Worm (Caenorhabditis elegans): Measurements from ENCODE around the gene larp-1.

Gene larp-1

DNA sequence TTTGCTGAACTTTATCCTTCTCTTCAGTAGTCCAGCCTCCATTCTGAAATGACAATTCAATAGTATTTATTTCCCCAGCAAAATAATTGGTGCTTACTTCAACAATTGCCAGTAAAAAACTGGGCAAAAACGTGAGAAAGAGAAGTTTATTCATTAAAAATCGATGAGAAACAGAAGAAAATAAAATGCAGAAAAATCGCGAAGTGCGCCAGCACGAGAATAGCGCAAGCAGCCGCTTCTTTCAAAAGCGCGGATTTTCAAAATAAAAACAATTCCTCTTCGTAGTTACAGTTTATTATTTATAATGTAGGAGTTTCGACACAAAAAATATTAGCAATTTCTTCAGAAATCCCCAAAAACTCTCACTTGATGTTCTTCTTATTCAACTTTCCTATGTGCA lies 54.6 kb downstream of the larp-1 start, which contains the start of gene C27F2.9 (continued):
- TF ChIP-seq snpc-1.1 (tag; optimal IDR thresholded peaks at IDR 0.05; ENCODE audit: insufficient read depth) (no peak), aptf-3 (GFP tag; IDR thresholded peaks at IDR 0.05) (no peak), cebp-1 (GFP tag; IDR thresholded peaks at IDR 0.05) (no peak), cebp-1 (tag; optimal IDR thresholded peaks at IDR 0.05) (no peak), ceh-58 (GFP tag; IDR thresholded peaks at IDR 0.05) (no peak), akir-1 (GFP tag; optimal IDR thresholded peaks at IDR 0.05) (no peak), unc-62 (GFP tag; optimal IDR thresholded peaks at IDR 0.05) (no peak), ztf-6 (GFP tag; IDR thresholded peaks at IDR 0.05) (peak; percentile 42; the same call in 1 of the 2 replicates), ztf-28 (GFP tag; IDR thresholded peaks at IDR 0.05) (no peak), egl-18 (GFP tag; IDR thresholded peaks at IDR 0.05) (no peak), him-1 (tag; optimal IDR thresholded peaks at IDR 0.05) (peak; percentile 70), hmg-20 (GFP tag; IDR thresholded peaks at IDR 0.05) (peak; percentile 85), F49E8.2 (tag; optimal IDR thresholded peaks at IDR 0.05; ENCODE audit: insufficient read depth) (no peak), F23B12.7 (tag; optimal IDR thresholded peaks at IDR 0.05; ENCODE audit: insufficient read depth) (peak; percentile 24), xnd-1 (tag; optimal IDR thresholded peaks at IDR 0.05) (peak; percentile 67), madf-8 (GFP tag; conservative IDR thresholded peaks at IDR 0.05) (no peak; the same call in 1 of the 2 replicates), hmg-1.2 (GFP tag; IDR thresholded peaks at IDR 0.05) (peak; percentile 67), nhr-27 (tag; optimal IDR thresholded peaks at IDR 0.05) (no peak), zim-3 (tag; optimal IDR thresholded peaks at IDR 0.05) (no peak), rpc-1 (optimal IDR thresholded peaks at IDR 0.05) (no peak), rpc-1 (tag; optimal IDR thresholded peaks at IDR 0.05) (no peak), F55B11.4 (tag; optimal IDR thresholded peaks at IDR 0.05; ENCODE audit: borderline replicate concordance, insufficient read depth) (no peak), sptf-2 (GFP tag; optimal IDR thresholded peaks at IDR 0.05) (no peak), snpc-1.3 (tag; optimal IDR thresholded peaks at IDR 0.05; ENCODE audit: insufficient read depth) (peak; percentile 54), T26A5.8 (tag; optimal IDR thresholded peaks at IDR 0.05) (no peak), T07F8.4 (tag; optimal IDR thresholded peaks at IDR 0.05) (no peak), lir-1 (GFP tag; conservative IDR thresholded peaks at IDR 0.05) (no peak; the same call in 1 of the 2 replicates), ztf-3 (GFP tag; optimal IDR thresholded peaks at IDR 0.05) (no peak), fkh-3 (tag; optimal IDR thresholded peaks at IDR 0.05) (no peak), mcd-1 (GFP tag; IDR thresholded peaks at IDR 0.05) (peak; percentile 90), F39B2.1 (GFP tag; IDR thresholded peaks at IDR 0.05) (no peak), let-526 (GFP tag; IDR thresholded peaks at IDR 0.05) (no peak), aptf-2 (GFP tag; conservative IDR thresholded peaks at IDR 0.05) (no peak), lin-35 (GFP tag; optimal IDR thresholded peaks at IDR 0.05) (peak; percentile 82 to 98 (median 87)), ztf-22 (GFP tag; optimal IDR thresholded peaks at IDR 0.05) (no peak), gei-17 (GFP tag; optimal IDR thresholded peaks at IDR 0.05) (no peak), lin-26 (GFP tag; IDR thresholded peaks at IDR 0.05) (no peak), pha-4 (tag; optimal IDR thresholded peaks at IDR 0.05) (peak; percentile 20), repo-1 (tag; optimal IDR thresholded peaks at IDR 0.05) (peak; percentile 56), lsy-27 (tag; optimal IDR thresholded peaks at IDR 0.05; ENCODE audit: borderline replicate concordance, insufficient read depth) (no peak), ztf-18 (tag; optimal IDR thresholded peaks at IDR 0.05) (peak; percentile 98), Y53G8AR.9 (GFP tag; conservative IDR thresholded peaks at IDR 0.05) (peak; percentile 95), B0261.1 (tag; optimal IDR thresholded peaks at IDR 0.05) (no peak), nhr-80 (tag; optimal IDR thresholded peaks at IDR 0.05) (peak; percentile 52), somi-1 (GFP tag; optimal IDR thresholded peaks at IDR 0.05) (peak; percentile 35), K11D2.4 (GFP tag; IDR thresholded peaks at IDR 0.05) (peak; percentile 83), lag-1 (GFP tag; IDR thresholded peaks at IDR 0.05) (no peak), madf-6 (GFP tag; IDR thresholded peaks at IDR 0.05) (no peak), attf-5 (GFP tag; optimal IDR thresholded peaks at IDR 0.05) (peak; percentile 91)
